Worm (Caenorhabditis elegans) whole organism, L4 larva: ENCODE measurements around the gene C25G4.17.

Experiments
- aly-2 ChIP-seq: sonication (generic microtip); optimal IDR thresholded peaks from 2 replicates; lab custom pipeline; 2018; ENCODE audit warnings: missing biosample characterization, missing genetic modification characterization
- ama-1 ChIP-seq: fragments of 150-350 bp; optimal IDR thresholded peaks from 2 replicates; lab custom pipeline; 2014; ENCODE audit warnings: inconsistent platforms, mixed read lengths
- fos-1 ChIP-seq: fragments of 150-350 bp; optimal IDR thresholded peaks from 2 replicates; lab custom pipeline; 2014; ENCODE audit warnings: missing biosample characterization, missing genetic modification characterization
- madf-5 ChIP-seq, 2 experiments: fragments of 200-800 bp; sonication (Bioruptor generic); IDR thresholded peaks; 2 replicates each; pipeline ENCODE4 v1.3.6; 2022; ENCODE audit warnings: missing compliant biosample characterization in 2 of 2, missing genetic modification characterization in 2 of 2
- set-16 ChIP-seq: fragments of 200-800 bp; sonication (Bioruptor generic); IDR thresholded peaks from 2 replicates; pipeline ENCODE4 v1.3.6; 2022; ENCODE audit warnings: missing genetic modification reagents, missing genetic modification characterization, missing compliant biosample characterization
- ztf-11 ChIP-seq: fragments of 150-350 bp; optimal IDR thresholded peaks from 2 replicates; lab custom pipeline; 2014; ENCODE audit warnings: missing biosample characterization, missing genetic modification characterization

The C25G4.17 gene

ce11 chrIV:12490491-12490890, 48.7 kb downstream of the C25G4.17 start, which contains the start of gene him-6:
TSS of gene him-6 (plus strand) at chrIV:12490791.
- TF ChIP-seq aly-2 (tag; lab: Kevin White, UChicago), result no peak
- TF ChIP-seq madf-5 (GFP tag; IDR thresholded peaks at IDR 0.05; lab: Robert Waterston, UW), result no peak
- no peak for TF ChIP-seq ztf-11 (tag; lab: Kevin White, UChicago)
- no peak for TF ChIP-seq ama-1 (lab: Kevin White, UChicago)
- TF ChIP-seq set-16, result no peak
- TF ChIP-seq fos-1, result no peak
